Fruit fly (Drosophila melanogaster) whole organism, embryonic: ENCODE results near the gene zye.

Source experiments
- Abd-B ChIP-seq: fragments of 200-800 bp; sonication (Bioruptor generic); optimal IDR thresholded peaks from 2 replicates; lab custom pipeline; 2018; ENCODE audit warnings: missing biosample characterization, mild to moderate bottlenecking, missing genetic modification characterization, moderate library complexity
- Aef1 ChIP-seq: fragments of 200-800 bp; sonication (Bioruptor generic); IDR thresholded peaks from 3 replicates; pipeline ENCODE4 v1.3.6; 2022; ENCODE audit warnings: missing biosample characterization, missing genetic modification characterization
- Atf-2 ChIP-seq: fragments of 200-800 bp; sonication (Bioruptor generic); optimal IDR thresholded peaks from 2 replicates; lab custom pipeline; 2016; ENCODE audit warnings: missing biosample characterization, missing genetic modification characterization
- CG10274 ChIP-seq: fragments of 200-800 bp; sonication (Bioruptor generic); optimal IDR thresholded peaks from 3 replicates; lab custom pipeline; 2017; ENCODE audit warnings: missing biosample characterization, mild to moderate bottlenecking, missing genetic modification characterization
- CG10543 ChIP-seq: fragments of 200-800 bp; sonication (Bioruptor generic); optimal IDR thresholded peaks from 3 replicates; lab custom pipeline; 2017; ENCODE audit warnings: missing biosample characterization, mild to moderate bottlenecking, missing genetic modification characterization, moderate library complexity
- CG10565 ChIP-seq: fragments of 200-800 bp; sonication (Bioruptor generic); optimal IDR thresholded peaks from 3 replicates; lab custom pipeline; 2016; ENCODE audit warnings: missing biosample characterization, mild to moderate bottlenecking, missing genetic modification characterization
- CG11504 ChIP-seq: fragments of 200-800 bp; sonication (Bioruptor generic); optimal IDR thresholded peaks from 3 replicates; lab custom pipeline; 2019; ENCODE audit warnings: missing biosample characterization, mild to moderate bottlenecking, missing genetic modification characterization, moderate library complexity
- CG11723 ChIP-seq: fragments of 200-800 bp; sonication (Bioruptor generic); optimal IDR thresholded peaks from 2 replicates; lab custom pipeline; 2017; ENCODE audit warnings: missing biosample characterization, mild to moderate bottlenecking, missing genetic modification characterization
- CG13894 ChIP-seq: fragments of 200-800 bp; sonication (Bioruptor generic); optimal IDR thresholded peaks from 3 replicates; lab custom pipeline; 2018; ENCODE audit warnings: missing biosample characterization, mild to moderate bottlenecking, missing genetic modification characterization, moderate library complexity
- CG1529 ChIP-seq: fragments of 200-800 bp; sonication (Bioruptor generic); optimal IDR thresholded peaks from 3 replicates; lab custom pipeline; 2018; ENCODE audit warnings: missing biosample characterization, missing genetic modification characterization
- CG15696 ChIP-seq: fragments of 200-800 bp; sonication (Bioruptor generic); optimal IDR thresholded peaks from 2 replicates; lab custom pipeline; 2019; ENCODE audit warnings: missing biosample characterization, mild to moderate bottlenecking, missing genetic modification characterization, moderate library complexity
- CG16779 ChIP-seq: fragments of 200-800 bp; sonication (Bioruptor generic); IDR thresholded peaks from 2 replicates; pipeline ENCODE4 v1.3.6; 2022; ENCODE audit warnings: missing biosample characterization, missing genetic modification characterization
- CG16815 ChIP-seq: fragments of 200-800 bp; sonication (Bioruptor generic); optimal IDR thresholded peaks from 3 replicates; lab custom pipeline; 2017; ENCODE audit warnings: missing biosample characterization, mild to moderate bottlenecking, missing genetic modification characterization
- CG17568 ChIP-seq: fragments of 200-800 bp; sonication (Bioruptor generic); optimal IDR thresholded peaks from 2 replicates; lab custom pipeline; 2018; ENCODE audit warnings: missing biosample characterization, mild to moderate bottlenecking, missing genetic modification characterization, moderate library complexity
- CG17612 ChIP-seq: fragments of 200-800 bp; sonication (Bioruptor generic); IDR thresholded peaks from 2 replicates; pipeline ENCODE4 v1.3.6; 2022; ENCODE audit warnings: missing biosample characterization, missing genetic modification characterization
- CG17802 ChIP-seq: fragments of 200-800 bp; sonication (Bioruptor generic); optimal IDR thresholded peaks from 2 replicates; lab custom pipeline; 2018; ENCODE audit warnings: missing biosample characterization, mild to moderate bottlenecking, missing genetic modification characterization, moderate library complexity
- CG1792 ChIP-seq: fragments of 200-800 bp; sonication (Bioruptor generic); optimal IDR thresholded peaks from 2 replicates; lab custom pipeline; 2016; ENCODE audit warnings: missing biosample characterization, missing genetic modification characterization
- CG18476 ChIP-seq: fragments of 200-800 bp; sonication (Bioruptor generic); optimal IDR thresholded peaks from 2 replicates; lab custom pipeline; 2016; ENCODE audit warnings: missing biosample characterization, mild to moderate bottlenecking, missing genetic modification characterization
- CG2889 ChIP-seq: fragments of 200-800 bp; sonication (Bioruptor generic); IDR thresholded peaks from 3 replicates; pipeline ENCODE4 v1.3.6; 2022; ENCODE audit warnings: missing biosample characterization, missing genetic modification characterization
- CG30020 ChIP-seq: fragments of 200-800 bp; optimal IDR thresholded peaks from 2 replicates; lab custom pipeline; 2019; ENCODE audit warnings: missing biosample characterization, mild to moderate bottlenecking, missing genetic modification characterization, moderate library complexity
- CG33557 ChIP-seq: fragments of 200-800 bp; sonication (Bioruptor generic); optimal IDR thresholded peaks from 2 replicates; lab custom pipeline; 2019; ENCODE audit warnings: missing biosample characterization, mild to moderate bottlenecking, missing genetic modification characterization, moderate library complexity
- CG42726 ChIP-seq: fragments of 200-800 bp; sonication (Bioruptor generic); IDR thresholded peaks from 2 replicates; pipeline ENCODE4 v1.3.6; 2022; ENCODE audit warnings: missing biosample characterization, missing genetic modification characterization; ENCODE audit not compliant: partially characterized antibody
- CG6813 ChIP-seq: fragments of 200-800 bp; sonication (Bioruptor generic); optimal IDR thresholded peaks from 2 replicates; lab custom pipeline; 2017; ENCODE audit warnings: missing biosample characterization, missing genetic modification characterization, mild to moderate bottlenecking, moderate library complexity, missing genetic modification reagents
- CG8765 ChIP-seq: fragments of 200-800 bp; sonication (Bioruptor generic); IDR thresholded peaks from 2 replicates; pipeline ENCODE4 v1.3.6; 2022; ENCODE audit warnings: missing biosample characterization, missing genetic modification characterization
- CG9215 ChIP-seq: fragments of 200-800 bp; sonication (Bioruptor generic); IDR thresholded peaks from 2 replicates; pipeline ENCODE4 v1.3.6; 2022; ENCODE audit warnings: missing biosample characterization, missing genetic modification characterization
- Dad ChIP-seq: fragments of 200-800 bp; sonication (Bioruptor generic); optimal IDR thresholded peaks from 3 replicates; lab custom pipeline; 2016; ENCODE audit warnings: missing biosample characterization, missing genetic modification characterization
- Dref ChIP-seq: fragments of 200-800 bp; sonication (Bioruptor generic); IDR thresholded peaks from 2 replicates; pipeline ENCODE4 v1.3.6; 2022; ENCODE audit warnings: missing biosample characterization, missing genetic modification characterization
- Gsc ChIP-seq: fragments of 200-800 bp; sonication (Bioruptor generic); IDR thresholded peaks from 2 replicates; pipeline ENCODE4 v1.3.6; 2022; ENCODE audit warnings: missing biosample characterization, missing genetic modification characterization
- Hmr ChIP-seq: fragments of 200-800 bp; sonication (Bioruptor generic); optimal IDR thresholded peaks from 3 replicates; lab custom pipeline; 2017; ENCODE audit warnings: mild to moderate bottlenecking, missing biosample characterization, missing genetic modification reagents, missing genetic modification characterization
- Nf-YC ChIP-seq: fragments of 200-800 bp; optimal IDR thresholded peaks from 3 replicates; lab custom pipeline; 2019; ENCODE audit warnings: missing biosample characterization, mild to moderate bottlenecking, missing genetic modification characterization, moderate library complexity
- PHDP ChIP-seq: fragments of 200-800 bp; sonication (Bioruptor generic); optimal IDR thresholded peaks from 3 replicates; lab custom pipeline; 2018; ENCODE audit warnings: missing biosample characterization, mild to moderate bottlenecking, missing genetic modification characterization, moderate library complexity
- Pdp1 ChIP-seq, 2 experiments: fragments of 200-800 bp; sonication (Bioruptor generic); optimal IDR thresholded peaks; 3 replicates each; lab custom pipeline; 2016; ENCODE audit warnings: missing biosample characterization in 2 of 2, missing genetic modification characterization in 2 of 2, mild to moderate bottlenecking in 1 of 2, moderate library complexity in 1 of 2
- Ssrp ChIP-seq: fragments of 200-800 bp; sonication (Bioruptor generic); optimal IDR thresholded peaks from 2 replicates; lab custom pipeline; 2018; ENCODE audit warnings: missing biosample characterization, mild to moderate bottlenecking, missing genetic modification characterization, moderate library complexity
- ato ChIP-seq: fragments of 200-800 bp; sonication (Bioruptor generic); IDR thresholded peaks from 2 replicates; pipeline ENCODE4 v1.3.6; 2022; ENCODE audit warnings: missing biosample characterization, missing genetic modification characterization; ENCODE audit not compliant: partially characterized antibody
- bbx ChIP-seq: fragments of 200-800 bp; sonication (Bioruptor generic); IDR thresholded peaks from 2 replicates; pipeline ENCODE4 v1.3.6; 2022; ENCODE audit warnings: missing biosample characterization, missing genetic modification characterization; ENCODE audit not compliant: partially characterized antibody
- br ChIP-seq: fragments of >200 bp; optimal IDR thresholded peaks from 2 replicates; lab custom pipeline; 2017
- cas ChIP-seq: fragments of 200-800 bp; sonication (Bioruptor generic); IDR thresholded peaks from 2 replicates; pipeline ENCODE4 v1.3.6; 2022; ENCODE audit warnings: missing biosample characterization, missing genetic modification characterization
- ftz-f1 ChIP-seq: fragments of 200-800 bp; sonication (Bioruptor generic); optimal IDR thresholded peaks from 2 replicates; lab custom pipeline; 2016; ENCODE audit warnings: missing biosample characterization, missing genetic modification characterization
- gfzf ChIP-seq: fragments of 200-800 bp; sonication (Bioruptor generic); optimal IDR thresholded peaks from 2 replicates; lab custom pipeline; 2016; ENCODE audit warnings: missing biosample characterization, mild to moderate bottlenecking, missing genetic modification characterization, moderate library complexity
- grn ChIP-seq: fragments of 200-800 bp; sonication (Bioruptor generic); optimal IDR thresholded peaks from 3 replicates; lab custom pipeline; 2017; ENCODE audit warnings: missing biosample characterization, missing genetic modification characterization
- her ChIP-seq: fragments of 200-800 bp; sonication (Bioruptor generic); optimal IDR thresholded peaks from 2 replicates; lab custom pipeline; 2016; ENCODE audit warnings: missing biosample characterization, missing genetic modification characterization
- jing ChIP-seq: fragments of 200-800 bp; sonication (Bioruptor generic); optimal IDR thresholded peaks from 2 replicates; lab custom pipeline; 2018; ENCODE audit warnings: missing biosample characterization, mild to moderate bottlenecking, missing genetic modification characterization
- ranshi ChIP-seq: fragments of 200-800 bp; sonication (Bioruptor generic); IDR thresholded peaks from 2 replicates; pipeline ENCODE4 v1.3.6; 2022; ENCODE audit warnings: missing biosample characterization, missing genetic modification characterization
- ro ChIP-seq: fragments of 200-800 bp; sonication (Bioruptor generic); IDR thresholded peaks from 2 replicates; pipeline ENCODE4 v1.3.6; 2022; ENCODE audit warnings: missing biosample characterization, missing genetic modification characterization
- sens-2 ChIP-seq: fragments of 200-800 bp; sonication (Bioruptor generic); IDR thresholded peaks from 2 replicates; pipeline ENCODE4 v1.3.6; 2022; ENCODE audit warnings: missing biosample characterization, missing genetic modification characterization
- sisA ChIP-seq: fragments of 200-800 bp; sonication (Bioruptor generic); IDR thresholded peaks from 2 replicates; pipeline ENCODE4 v1.3.6; 2022; ENCODE audit warnings: missing biosample characterization, missing genetic modification characterization
- sug ChIP-seq: fragments of 200-800 bp; optimal IDR thresholded peaks from 2 replicates; lab custom pipeline; 2019; ENCODE audit warnings: missing biosample characterization, mild to moderate bottlenecking, missing genetic modification characterization, moderate library complexity
- wor ChIP-seq: fragments of 200-800 bp; sonication (Bioruptor generic); IDR thresholded peaks from 2 replicates; pipeline ENCODE4 v1.3.6; 2022; ENCODE audit warnings: missing biosample characterization, missing genetic modification characterization
- z ChIP-seq: fragments of 200-800 bp; sonication (Bioruptor generic); IDR thresholded peaks from 3 replicates; pipeline ENCODE4 v1.3.6; 2022; ENCODE audit warnings: missing biosample characterization, missing genetic modification characterization
- zf30C ChIP-seq: fragments of 200-800 bp; sonication (Bioruptor generic); optimal IDR thresholded peaks from 3 replicates; lab custom pipeline; 2018; ENCODE audit warnings: missing biosample characterization, mild to moderate bottlenecking, missing genetic modification characterization

The zye gene

DNA sequence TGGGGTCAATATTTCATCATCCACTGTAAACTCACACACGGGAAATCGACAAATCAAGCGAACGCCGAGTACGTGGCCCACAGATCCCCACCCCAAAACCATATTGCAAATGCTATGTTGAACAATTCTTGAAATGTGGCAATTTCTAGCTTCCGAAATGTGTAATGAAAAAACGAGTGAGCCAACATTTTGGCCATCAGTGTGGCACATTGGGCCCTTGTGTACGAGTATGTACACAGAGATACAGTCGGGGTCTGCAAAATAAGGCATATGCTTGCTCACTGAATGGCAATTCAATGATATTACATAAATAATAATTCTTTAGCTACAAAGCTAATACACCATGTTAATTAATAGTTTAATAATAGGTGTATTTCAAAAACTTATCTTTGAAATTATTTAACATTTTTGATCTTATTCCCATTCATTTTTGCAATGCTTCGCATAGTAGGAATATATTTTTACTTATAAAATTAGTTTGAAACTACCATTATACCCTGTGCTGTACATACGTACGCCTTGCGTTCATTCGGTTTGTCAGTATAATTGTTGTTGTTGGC is 13.8 kb upstream of the zye start (continued):
- peak; percentile 66 for TF ChIP-seq CG16779
- TF ChIP-seq jing (GFP tag; lab: Kevin White, UChicago): peak; percentile 77
- TF ChIP-seq CG13894 (tag; lab: Kevin White, UChicago): peak; percentile 79
- no peak for TF ChIP-seq zf30C (GFP tag; lab: Kevin White, UChicago)
- peak; percentile 63 for TF ChIP-seq CG30020 (tag; lab: Kevin White, UChicago)
- TF ChIP-seq CG10274: peak; percentile 49
- peak; percentile 85 for TF ChIP-seq sisA (GFP tag; lab: Robert Waterston, UW)
- TF ChIP-seq br (lab: Kevin White, UChicago): no peak
- TF ChIP-seq CG17612 (GFP tag; lab: Robert Waterston, UW): peak; percentile 55; the same call in 1 of the 2 replicates
- TF ChIP-seq Pdp1 (GFP tag; optimal IDR thresholded peaks at IDR 0.05; lab: Kevin White, UChicago): peak; percentile 81 to 88
- TF ChIP-seq Gsc (GFP tag; lab: Robert Waterston, UW): no peak
- peak; percentile 92 for TF ChIP-seq CG10543 (GFP tag; lab: Kevin White, UChicago)
- no peak for TF ChIP-seq z (GFP tag; lab: Robert Waterston, UW)
- TF ChIP-seq bbx (GFP tag; lab: Robert Waterston, UW): no peak
- TF ChIP-seq Dad: peak; percentile 33
- TF ChIP-seq CG10565 (GFP tag; lab: Kevin White, UChicago): no peak
- TF ChIP-seq Aef1 (GFP tag; lab: Robert Waterston, UW): peak; percentile 77
- TF ChIP-seq Ssrp (tag; lab: Kevin White, UChicago): peak; percentile 83
- TF ChIP-seq Nf-YC: peak; percentile 82
- peak; percentile 91 for TF ChIP-seq CG11504
- peak; percentile 74 for TF ChIP-seq CG1529 (GFP tag; lab: Kevin White, UChicago)
- TF ChIP-seq ro (GFP tag; lab: Robert Waterston, UW): peak; percentile 71
- TF ChIP-seq cas: peak; percentile 78
- no peak for TF ChIP-seq CG42726 (GFP tag; lab: Robert Waterston, UW)
- peak; percentile 69 for TF ChIP-seq CG6813
- TF ChIP-seq CG16815 (GFP tag; lab: Kevin White, UChicago): peak; percentile 77
- TF ChIP-seq sens-2 (GFP tag; lab: Robert Waterston, UW): no peak; the same call in 1 of the 2 replicates
- peak; percentile 89 for TF ChIP-seq Hmr (GFP tag; lab: Kevin White, UChicago)
- TF ChIP-seq her (GFP tag; lab: Kevin White, UChicago): peak; percentile 77
- TF ChIP-seq CG1792: peak; percentile 32
- peak; percentile 59 for TF ChIP-seq wor (GFP tag; lab: Robert Waterston, UW)
- TF ChIP-seq Atf-2 (GFP tag; lab: Kevin White, UChicago): peak; percentile 81
- peak; percentile 73 for TF ChIP-seq ranshi (GFP tag; lab: Robert Waterston, UW)
- peak; percentile 63 for TF ChIP-seq CG33557 (GFP tag; lab: Kevin White, UChicago)
- no peak for TF ChIP-seq gfzf (GFP tag; lab: Kevin White, UChicago)
- TF ChIP-seq CG18476: peak; percentile 85
- TF ChIP-seq CG15696: peak; percentile 77
- TF ChIP-seq CG9215 (GFP tag; lab: Robert Waterston, UW): peak; percentile 83
- peak; percentile 33; the same call in 1 of the 2 replicates for TF ChIP-seq Dref (GFP tag; lab: Robert Waterston, UW)
- TF ChIP-seq grn (GFP tag; lab: Kevin White, UChicago): no peak
- peak; percentile 83 for TF ChIP-seq CG17568 (GFP tag; lab: Kevin White, UChicago)
- peak; percentile 71; the same call in 1 of the 2 replicates for TF ChIP-seq CG8765
- peak; percentile 89 for TF ChIP-seq sug (tag; lab: Kevin White, UChicago)
- TF ChIP-seq PHDP (tag; lab: Kevin White, UChicago): peak; percentile 92
- peak; percentile 23 for TF ChIP-seq CG17802
- no peak for TF ChIP-seq ato (GFP tag; lab: Robert Waterston, UW)
- peak; percentile 84 for TF ChIP-seq Abd-B (GFP tag; lab: Kevin White, UChicago)
- TF ChIP-seq CG2889 (GFP tag; lab: Robert Waterston, UW): peak; percentile 60; the same call in 1 of the 3 replicates
- TF ChIP-seq ftz-f1 (GFP tag; lab: Kevin White, UChicago): no peak
- TF ChIP-seq CG11723 (GFP tag; lab: Kevin White, UChicago): peak; percentile 80
